Worm (Caenorhabditis elegans) whole organism, late embryonic: ENCODE measurements around the gene F59G1.4.

Source experiments
- C08G9.2 ChIP-seq: sonication (generic microtip); optimal IDR thresholded peaks from 2 replicates; lab custom pipeline; 2016; ENCODE audit warnings: mild to moderate bottlenecking, missing genetic modification characterization, moderate library complexity, missing compliant biosample characterization
- Y22D7AL.16 ChIP-seq: sonication (generic microtip); optimal IDR thresholded peaks from 2 replicates; lab custom pipeline; 2016; ENCODE audit warnings: missing genetic modification characterization, missing compliant biosample characterization
- ceh-18 ChIP-seq: sonication (generic microtip); optimal IDR thresholded peaks from 2 replicates; lab custom pipeline; 2016; ENCODE audit warnings: missing genetic modification characterization, missing compliant biosample characterization
- ceh-22 ChIP-seq: sonication (generic microtip); optimal IDR thresholded peaks from 2 replicates; lab custom pipeline; 2017; ENCODE audit warnings: missing biosample characterization, missing genetic modification characterization
- ceh-24 ChIP-seq: sonication (generic microtip); optimal IDR thresholded peaks from 2 replicates; lab custom pipeline; 2016; ENCODE audit warnings: mild to moderate bottlenecking, missing genetic modification characterization, missing compliant biosample characterization
- ceh-30 ChIP-seq: fragments of 150-350 bp; optimal IDR thresholded peaks from 2 replicates; lab custom pipeline; 2014; ENCODE audit warnings: missing biosample characterization, missing genetic modification characterization
- ceh-31 ChIP-seq: sonication (generic microtip); optimal IDR thresholded peaks from 2 replicates; lab custom pipeline; 2016; ENCODE audit warnings: missing genetic modification characterization, missing compliant biosample characterization
- ceh-34 ChIP-seq: sonication (generic microtip); optimal IDR thresholded peaks from 2 replicates; lab custom pipeline; 2016; ENCODE audit warnings: mild to moderate bottlenecking, missing genetic modification characterization, missing compliant biosample characterization
- ceh-45 ChIP-seq: fragments of 200-800 bp; sonication (Bioruptor generic); IDR thresholded peaks from 2 replicates; pipeline ENCODE4 v1.3.6; 2022; ENCODE audit warnings: missing genetic modification reagents, missing genetic modification characterization, missing compliant biosample characterization
- ceh-48 ChIP-seq: sonication (generic microtip); optimal IDR thresholded peaks from 2 replicates; lab custom pipeline; 2016; ENCODE audit warnings: missing genetic modification characterization, inconsistent platforms, missing compliant biosample characterization
- ceh-6 ChIP-seq: fragments of 200-800 bp; sonication (Bioruptor generic); optimal IDR thresholded peaks from 2 replicates; lab custom pipeline; 2018; ENCODE audit warnings: mild to moderate bottlenecking, missing genetic modification characterization, missing compliant biosample characterization
- che-1 ChIP-seq: sonication (generic microtip); optimal IDR thresholded peaks from 2 replicates; lab custom pipeline; 2016; ENCODE audit warnings: mild to moderate bottlenecking, missing genetic modification characterization, missing compliant biosample characterization
- elt-2 ChIP-seq: sonication (generic microtip); optimal IDR thresholded peaks from 2 replicates; lab custom pipeline; 2016; ENCODE audit warnings: missing genetic modification reagents, missing genetic modification characterization, missing compliant biosample characterization
- ets-4 ChIP-seq: sonication (generic microtip); optimal IDR thresholded peaks from 2 replicates; lab custom pipeline; 2016; ENCODE audit warnings: missing genetic modification characterization, missing compliant biosample characterization
- fax-1 ChIP-seq: sonication (generic microtip); optimal IDR thresholded peaks from 2 replicates; lab custom pipeline; 2016; ENCODE audit warnings: missing genotype, missing genetic modification characterization, missing compliant biosample characterization
- hlh-15 ChIP-seq: sonication (generic microtip); optimal IDR thresholded peaks from 2 replicates; lab custom pipeline; 2016; ENCODE audit warnings: missing genetic modification characterization, missing compliant biosample characterization
- hlh-30 ChIP-seq: sonication (generic microtip); optimal IDR thresholded peaks from 2 replicates; lab custom pipeline; 2017; ENCODE audit warnings: antibody characterized with exemption, missing genetic modification characterization, missing compliant biosample characterization; ENCODE audit not compliant: insufficient read depth
- hlh-6 ChIP-seq: sonication (generic microtip); optimal IDR thresholded peaks from 2 replicates; lab custom pipeline; 2016; ENCODE audit warnings: missing genotype, missing genetic modification characterization, missing compliant biosample characterization
- hlh-8 ChIP-seq: sonication (generic microtip); optimal IDR thresholded peaks from 2 replicates; lab custom pipeline; 2016; ENCODE audit warnings: missing genotype, missing genetic modification characterization, missing compliant biosample characterization
- lim-6 ChIP-seq: sonication (generic microtip); optimal IDR thresholded peaks from 2 replicates; lab custom pipeline; 2016; ENCODE audit warnings: missing genetic modification characterization, missing compliant biosample characterization
- madf-2 ChIP-seq: sonication (generic microtip); optimal IDR thresholded peaks from 2 replicates; lab custom pipeline; 2017; ENCODE audit warnings: missing genetic modification characterization, missing compliant biosample characterization
- nhr-232 ChIP-seq: sonication (generic microtip); optimal IDR thresholded peaks from 2 replicates; lab custom pipeline; 2016; ENCODE audit warnings: missing genetic modification characterization, missing compliant biosample characterization
- npax-4 ChIP-seq: sonication (generic microtip); optimal IDR thresholded peaks from 2 replicates; lab custom pipeline; 2016; ENCODE audit warnings: missing genetic modification characterization, missing compliant biosample characterization
- pag-3 ChIP-seq: sonication (generic microtip); optimal IDR thresholded peaks from 2 replicates; lab custom pipeline; 2016; ENCODE audit warnings: missing compliant biosample characterization, missing genetic modification characterization, borderline replicate concordance
- pha-4 ChIP-seq: fragments of 150-350 bp; optimal IDR thresholded peaks from 2 replicates; lab custom pipeline; 2018; ENCODE audit warnings: missing biosample characterization, missing genetic modification reagents, missing genetic modification characterization
- pros-1 ChIP-seq: fragments of 150-350 bp; optimal IDR thresholded peaks from 2 replicates; lab custom pipeline; 2014; ENCODE audit warnings: missing biosample characterization, missing genetic modification reagents, missing genetic modification characterization
- ref-2 ChIP-seq: sonication (generic microtip); optimal IDR thresholded peaks from 2 replicates; lab custom pipeline; 2016; ENCODE audit warnings: missing genetic modification characterization, missing compliant biosample characterization
- rnt-1 ChIP-seq: sonication (generic microtip); optimal IDR thresholded peaks from 2 replicates; lab custom pipeline; 2016; ENCODE audit warnings: missing genetic modification characterization, missing compliant biosample characterization
- sox-2 ChIP-seq: fragments of 200-800 bp; sonication (Bioruptor generic); IDR thresholded peaks from 2 replicates; pipeline ENCODE4 v1.3.6; 2022; ENCODE audit warnings: missing genetic modification reagents, missing genetic modification characterization, missing compliant biosample characterization
- tbx-2 ChIP-seq: sonication (generic microtip); optimal IDR thresholded peaks from 2 replicates; lab custom pipeline; 2016; ENCODE audit warnings: missing genetic modification characterization, missing compliant biosample characterization
- tbx-7 ChIP-seq: sonication (generic microtip); optimal IDR thresholded peaks from 2 replicates; lab custom pipeline; 2016; ENCODE audit warnings: missing genotype, missing genetic modification characterization, missing compliant biosample characterization
- ttx-3 ChIP-seq: sonication (generic microtip); optimal IDR thresholded peaks from 2 replicates; lab custom pipeline; 2016; ENCODE audit warnings: missing genetic modification reagents, missing genetic modification characterization, missing compliant biosample characterization
- unc-42 ChIP-seq: sonication (generic microtip); optimal IDR thresholded peaks from 2 replicates; lab custom pipeline; 2016; ENCODE audit warnings: missing genotype, missing genetic modification characterization, missing compliant biosample characterization
- zip-5 ChIP-seq: sonication (generic microtip); optimal IDR thresholded peaks from 2 replicates; lab custom pipeline; 2016; ENCODE audit warnings: missing genetic modification characterization, missing compliant biosample characterization
- ztf-16 ChIP-seq: sonication (generic microtip); optimal IDR thresholded peaks from 2 replicates; lab custom pipeline; 2017; ENCODE audit warnings: missing genetic modification characterization, missing compliant biosample characterization

The F59G1.4 gene

DNA sequence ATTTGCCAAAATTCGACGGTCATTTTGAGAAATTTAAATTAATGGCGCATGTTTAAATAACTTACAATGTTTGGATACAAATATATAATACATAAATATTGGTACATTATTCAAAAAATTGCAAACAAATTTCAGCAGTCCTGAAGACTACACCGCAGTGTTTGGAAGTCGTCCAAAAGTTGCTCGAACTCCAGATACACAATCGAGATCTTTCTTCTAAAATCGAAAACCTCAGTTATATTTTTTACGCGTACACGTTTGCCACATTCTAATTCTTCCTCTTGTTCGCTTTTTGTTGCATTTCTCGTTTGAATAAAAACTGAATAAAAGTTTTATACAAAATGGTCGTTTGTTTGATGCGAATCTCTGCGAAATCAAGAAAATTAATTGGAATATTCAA is 8.3 kb downstream of the F59G1.4 start, which contains the start of gene tsp-18:
tsp-18 (plus strand) TSS at position 301 of the 400 bp plus-strand sequence.
- TF ChIP-seq ttx-3 = no peak
- no peak for TF ChIP-seq pros-1
- no peak for TF ChIP-seq tbx-2 (tag; lab: Kevin White, UChicago)
- no peak for TF ChIP-seq ceh-24
- no peak for TF ChIP-seq madf-2
- no peak for TF ChIP-seq ztf-16 (tag; lab: Kevin White, UChicago)
- TF ChIP-seq hlh-30 (tag; lab: Kevin White, UChicago) = no peak
- TF ChIP-seq hlh-6 (tag; lab: Kevin White, UChicago) = no peak
- no peak for TF ChIP-seq ceh-48 (tag; lab: Kevin White, UChicago)
- TF ChIP-seq pha-4 (tag; lab: Kevin White, UChicago) = no peak
- TF ChIP-seq zip-5 (tag; lab: Kevin White, UChicago) = no peak
- TF ChIP-seq Y22D7AL.16 (tag; lab: Kevin White, UChicago) = no peak
- TF ChIP-seq pag-3 (tag; lab: Kevin White, UChicago) = no peak
- TF ChIP-seq, all 69 proteins: peak for 0

DNA sequence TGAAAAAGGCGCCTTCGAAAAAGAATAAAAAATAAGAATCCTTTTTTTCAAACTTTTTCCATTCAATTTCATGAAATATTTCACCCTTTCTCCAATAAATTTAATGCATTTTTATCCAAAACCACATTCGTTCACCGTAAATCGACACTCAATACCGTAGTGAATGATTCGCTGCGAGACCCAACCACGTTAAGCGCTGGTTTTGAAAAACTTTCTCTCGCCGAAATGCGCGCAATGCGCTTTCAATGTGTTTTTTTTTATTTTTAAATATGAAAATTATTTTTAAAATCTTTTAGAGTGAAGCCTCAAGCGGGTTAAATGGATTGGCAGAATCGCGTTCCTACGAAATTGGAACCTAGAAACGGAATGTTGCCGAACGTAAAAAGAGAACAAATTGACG is 10.3 kb downstream of the F59G1.4 start, which contains the start of gene F59G1.8:
F59G1.8 (plus strand) TSS at position 293 of the 400 bp plus-strand sequence.
- TF ChIP-seq npax-4 (tag; lab: Kevin White, UChicago) = no peak
- no peak for TF ChIP-seq C08G9.2 (tag; lab: Kevin White, UChicago)
- no peak for TF ChIP-seq zip-5 (tag; lab: Kevin White, UChicago)
- TF ChIP-seq rnt-1 (tag; lab: Kevin White, UChicago) = no peak

DNA sequence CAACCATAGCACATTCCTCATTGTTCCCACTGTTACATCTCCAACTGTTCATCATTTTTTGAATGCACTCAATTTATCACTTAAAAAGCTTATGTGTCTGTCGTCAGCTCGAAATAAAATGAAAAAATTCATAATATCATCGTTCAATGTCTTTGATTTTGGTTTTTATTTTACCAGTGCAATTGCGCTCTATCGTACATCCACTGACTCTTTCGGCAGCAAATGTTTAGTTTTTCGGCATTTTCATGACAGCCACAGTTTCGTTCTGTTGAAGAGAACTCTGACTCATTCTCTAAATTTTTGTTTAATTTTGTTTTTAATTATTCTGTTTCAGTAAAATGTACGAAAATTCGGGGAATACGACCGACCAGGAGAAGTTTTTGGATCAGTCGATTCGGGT is 11.5 kb downstream of the F59G1.4 start, which contains the start of gene vps-35:
vps-35 (plus strand) TSS at position 335 of the 400 bp plus-strand sequence.
- TF ChIP-seq ceh-48 (tag; lab: Kevin White, UChicago) (no peak), ceh-31 (tag; lab: Kevin White, UChicago) (peak; percentile 39)
- TF ChIP-seq, all 69 proteins: peak for 1

DNA sequence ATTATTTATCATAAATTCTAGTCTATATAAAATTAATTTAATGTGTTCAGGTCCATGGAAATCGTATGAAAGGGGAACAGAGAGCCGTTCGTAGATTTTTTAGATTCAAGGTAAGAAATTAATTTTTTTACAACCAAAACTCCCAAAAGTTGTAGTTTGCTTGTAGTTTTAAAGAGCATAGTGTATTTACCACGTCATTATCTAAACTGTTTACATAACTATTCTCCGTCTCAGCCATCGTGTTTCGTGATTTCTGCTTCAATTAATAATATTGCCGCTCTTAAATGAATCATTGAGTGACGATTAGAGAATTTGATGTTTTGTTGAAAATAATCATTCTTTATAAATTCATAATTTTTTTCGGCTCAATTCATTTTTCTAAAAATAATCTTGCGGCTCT is 15.3 kb downstream of the F59G1.4 start, which contains the start of gene cgt-3:
cgt-3 (plus strand) TSS at position 51 of the 400 bp plus-strand sequence.
- TF ChIP-seq ceh-22 (tag; lab: Kevin White, UChicago) (no peak), lim-6 (no peak), ref-2 (no peak), fax-1 (no peak), ceh-18 (tag; lab: Kevin White, UChicago) (no peak), npax-4 (tag; lab: Kevin White, UChicago) (no peak), rnt-1 (tag; lab: Kevin White, UChicago) (no peak), ceh-6 (GFP tag; lab: Kevin White, UChicago) (no peak), hlh-15 (tag; lab: Kevin White, UChicago) (no peak), ceh-30 (tag; lab: Kevin White, UChicago) (no peak), ceh-31 (tag; lab: Kevin White, UChicago) (no peak), unc-42 (tag; lab: Kevin White, UChicago) (no peak), pag-3 (tag; lab: Kevin White, UChicago) (no peak), pha-4 (tag; lab: Kevin White, UChicago) (no peak), nhr-232 (tag; lab: Kevin White, UChicago) (no peak)
- TF ChIP-seq, all 69 proteins: peak for 0

DNA sequence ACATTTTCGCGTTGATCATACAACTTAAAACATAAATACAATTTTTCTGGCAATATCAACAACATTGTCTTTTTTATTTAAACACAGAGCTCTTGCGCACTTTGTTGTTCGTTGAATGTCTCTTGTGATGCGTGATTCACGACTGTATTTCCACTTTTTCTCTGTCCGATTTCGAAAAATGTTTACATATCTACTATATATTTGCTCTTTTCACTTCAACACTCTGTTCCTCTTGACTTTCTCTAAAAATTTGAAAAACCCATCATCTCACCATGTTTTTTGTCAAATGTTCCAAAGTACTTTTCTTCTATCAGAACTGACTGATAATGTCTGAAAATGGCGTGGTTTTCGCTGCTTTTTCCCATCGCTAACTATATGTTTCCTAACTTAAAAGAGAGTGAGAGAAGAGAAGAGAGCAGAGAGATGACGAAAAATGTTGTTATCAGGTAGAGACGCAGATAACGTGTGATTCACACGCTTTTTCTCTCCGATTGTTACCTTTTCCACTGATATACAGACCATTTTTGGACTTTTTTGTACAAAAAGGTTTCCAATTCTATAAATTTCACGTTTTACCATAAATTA is 16.1 kb downstream of the F59G1.4 start:
- TF ChIP-seq ets-4 (no peak), ceh-34 (tag; lab: Kevin White, UChicago) (no peak), npax-4 (tag; lab: Kevin White, UChicago) (no peak), elt-2 (peak; percentile 69)

DNA sequence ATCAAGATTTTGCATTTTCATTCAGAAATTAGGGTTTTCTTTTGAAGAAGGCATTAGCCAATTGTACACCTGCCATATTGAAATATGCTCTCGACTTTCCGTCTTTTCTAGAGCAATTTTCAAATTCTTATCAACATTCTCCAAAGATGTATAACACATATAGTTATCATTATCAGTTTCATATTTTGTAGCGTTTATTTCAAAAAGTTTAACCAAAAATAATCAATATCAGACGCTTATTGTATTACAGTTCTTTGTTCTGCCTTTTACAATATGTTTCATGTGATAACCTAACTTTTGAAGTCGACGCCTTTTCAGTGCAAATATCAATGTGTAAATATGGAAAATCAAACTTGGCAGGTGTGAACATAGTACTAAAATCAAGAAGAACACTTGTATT is 17.9 kb downstream of the F59G1.4 start:
- TF ChIP-seq hlh-8 (no peak), tbx-7 (tag; lab: Kevin White, UChicago) (no peak), ceh-31 (tag; lab: Kevin White, UChicago) (no peak), che-1 (tag; lab: Kevin White, UChicago) (no peak), sox-2 (GFP tag; lab: Robert Waterston, UW) (no peak), ceh-45 (GFP tag; lab: Robert Waterston, UW) (no peak)
